Worm (Caenorhabditis elegans) whole organism, L2 larva: Measurements from ENCODE around the gene K07B1.4.

Source experiments
- alr-1 ChIP-seq: fragments of 150-350 bp; optimal IDR thresholded peaks from 2 replicates; lab custom pipeline; 2014; ENCODE audit warnings: missing biosample characterization, missing genetic modification characterization
- ceh-82 ChIP-seq: fragments of 150-350 bp; optimal IDR thresholded peaks from 2 replicates; lab custom pipeline; 2014; ENCODE audit warnings: missing biosample characterization, missing genetic modification characterization
- egl-27 ChIP-seq: sonication (generic microtip); optimal IDR thresholded peaks from 3 replicates; lab custom pipeline; 2017; ENCODE audit warnings: missing biosample characterization, missing genetic modification reagents, missing genetic modification characterization
- lin-11 ChIP-seq: fragments of 150-350 bp; sonication (generic microtip); optimal IDR thresholded peaks from 2 replicates; lab custom pipeline; 2014; ENCODE audit warnings: missing biosample characterization, missing genetic modification characterization, inconsistent platforms, mixed read lengths
- lin-39 ChIP-seq: fragments of 150-350 bp; optimal IDR thresholded peaks from 2 replicates; lab custom pipeline; 2014; ENCODE audit warnings: missing biosample characterization, missing genetic modification reagents, missing genetic modification characterization
- lsy-2 ChIP-seq, 2 experiments: fragments of 150-350 bp in 1 of 2; sonication (generic microtip) in 1 of 2; optimal IDR thresholded peaks; 2 replicates each; lab custom pipeline; 2014 to 2017; ENCODE audit warnings: missing biosample characterization in 2 of 2, missing genetic modification characterization in 2 of 2
- mdl-1 ChIP-seq, 2 experiments: fragments of 150-350 bp in 1 of 2; sonication (generic microtip) in 1 of 2; optimal IDR thresholded peaks; 2 replicates each; lab custom pipeline; 2017; ENCODE audit warnings: missing biosample characterization in 2 of 2, missing genetic modification characterization in 2 of 2
- nhr-77 ChIP-seq: fragments of 150-350 bp; optimal IDR thresholded peaks from 2 replicates; lab custom pipeline; 2014; ENCODE audit warnings: missing biosample characterization, missing genetic modification characterization
- unc-55 ChIP-seq: fragments of 150-350 bp; sonication (generic microtip); optimal IDR thresholded peaks from 3 replicates; lab custom pipeline; 2014; ENCODE audit warnings: missing biosample characterization, missing genetic modification reagents, missing genetic modification characterization
- ztf-4 ChIP-seq: fragments of 150-350 bp; optimal IDR thresholded peaks from 2 replicates; lab custom pipeline; 2014; ENCODE audit warnings: missing biosample characterization, missing genetic modification characterization

- TF ChIP-seq mdl-1 (tag; optimal IDR thresholded peaks at IDR 0.05; lab: Kevin White, UChicago), result no peak
- TF ChIP-seq lin-39 (tag; lab: Kevin White, UChicago), result no peak
- TF ChIP-seq ztf-4, result no peak
- TF ChIP-seq unc-55 (GFP tag; lab: Kevin White, UChicago), result no peak
- no peak for TF ChIP-seq egl-27 (tag; lab: Kevin White, UChicago)
- no peak for TF ChIP-seq alr-1
- no peak for TF ChIP-seq lin-11 (tag; lab: Kevin White, UChicago)
- no peak for TF ChIP-seq ceh-82
- TF ChIP-seq lsy-2 (tag; optimal IDR thresholded peaks at IDR 0.05; lab: Kevin White, UChicago), result no peak
- no peak for TF ChIP-seq nhr-77 (tag; lab: Kevin White, UChicago)
Measured at ce11 chrV:9373473-9373872, 44.7 kb downstream of the K07B1.4 start, which contains the start of gene E02C12.8.
